Worm (Caenorhabditis elegans): ENCODE data around the gene T02D1.4.
A peak's percentile ranks its signal among the peaks of the same experiment; 100 is the strongest.

The T02D1.4 gene

ce11 chrIV:17399455-17399854 lies at the start of gene T02D1.4:
TSS of gene T02D1.4 (plus strand) at chrIV:17399755.
- TF ChIP-seq dao-5 (tag; optimal IDR thresholded peaks at IDR 0.05) (no peak), him-1 (tag; optimal IDR thresholded peaks at IDR 0.05) (no peak)

- no peak for TF ChIP-seq W03F9.2 (tag; optimal IDR thresholded peaks at IDR 0.05)
Measured at ce11 chrIV:17351586-17351985, 48.0 kb upstream of the T02D1.4 start, which contains the start of gene clec-199. TSS of gene clec-199 (plus strand) at chrIV:17351886.

- TF ChIP-seq him-1 (tag; optimal IDR thresholded peaks at IDR 0.05) = no peak
- no peak for TF ChIP-seq dao-5 (tag; optimal IDR thresholded peaks at IDR 0.05)
- TF ChIP-seq W03F9.2 (tag; optimal IDR thresholded peaks at IDR 0.05) = no peak
Measured at ce11 chrIV:17361143-17361542, 38.4 kb upstream of the T02D1.4 start, which contains the start of gene clec-202. TSS of gene clec-202 (plus strand) at chrIV:17361443.

ce11 chrIV:17367294-17367693 lies 32.3 kb upstream of the T02D1.4 start, which contains the start of gene zipt-17:
TSS of gene zipt-17 (minus strand) at chrIV:17367394.
- no peak for TF ChIP-seq W03F9.2 (tag; optimal IDR thresholded peaks at IDR 0.05)
- no peak for TF ChIP-seq him-1 (tag; optimal IDR thresholded peaks at IDR 0.05)
- no peak for TF ChIP-seq dao-5 (tag; optimal IDR thresholded peaks at IDR 0.05)

ce11 chrIV:17368292-17368691 lies 31.3 kb upstream of the T02D1.4 start, which contains the start of gene trh-1:
TSS of gene trh-1 (plus strand) at chrIV:17368592.
- TF ChIP-seq W03F9.2 (tag; optimal IDR thresholded peaks at IDR 0.05) = no peak
- no peak for TF ChIP-seq dao-5 (tag; optimal IDR thresholded peaks at IDR 0.05)
- TF ChIP-seq him-1 (tag; optimal IDR thresholded peaks at IDR 0.05) = no peak

- TF ChIP-seq him-1 (tag; optimal IDR thresholded peaks at IDR 0.05) = no peak
- no peak for TF ChIP-seq dao-5 (tag; optimal IDR thresholded peaks at IDR 0.05)
- no peak for TF ChIP-seq W03F9.2 (tag; optimal IDR thresholded peaks at IDR 0.05)
Measured at ce11 chrIV:17371469-17371868, 28.1 kb upstream of the T02D1.4 start, which contains the start of gene C30H6.5. TSS of gene C30H6.5 (plus strand) at chrIV:17371769.

ce11 chrIV:17376127-17376526 lies 23.4 kb upstream of the T02D1.4 start, which contains the start of gene haf-1:
TSS of gene haf-1 (plus strand) at chrIV:17376427.
- TF ChIP-seq him-1 (tag; optimal IDR thresholded peaks at IDR 0.05) (no peak), W03F9.2 (tag; optimal IDR thresholded peaks at IDR 0.05) (no peak), dao-5 (tag; optimal IDR thresholded peaks at IDR 0.05) (no peak)

ce11 chrIV:17380061-17380680 lies 19.4 kb upstream of the T02D1.4 start, which contains the start of the genes C30H6.9 and dlat-2:
TSS of gene C30H6.9 (minus strand) at chrIV:17380170.
TSS of gene dlat-2 (plus strand) at chrIV:17380626.
- TF ChIP-seq W03F9.2 (tag; optimal IDR thresholded peaks at IDR 0.05) (peak; percentile 76), him-1 (tag; optimal IDR thresholded peaks at IDR 0.05) (no peak)

ce11 chrIV:17382029-17382428 lies 17.5 kb upstream of the T02D1.4 start, which contains the start of gene C30H6.8:
TSS of gene C30H6.8 (plus strand) at chrIV:17382329.
- TF ChIP-seq W03F9.2 (tag; optimal IDR thresholded peaks at IDR 0.05) = no peak
- no peak for TF ChIP-seq him-1 (tag; optimal IDR thresholded peaks at IDR 0.05)
- TF ChIP-seq dao-5 (tag; optimal IDR thresholded peaks at IDR 0.05) = no peak

ce11 chrIV:17383046-17383445 lies 16.5 kb upstream of the T02D1.4 start, which contains the start of gene C30H6.12:
TSS of gene C30H6.12 (plus strand) at chrIV:17383346.
- TF ChIP-seq dao-5 (tag; optimal IDR thresholded peaks at IDR 0.05) = no peak
- no peak for TF ChIP-seq him-1 (tag; optimal IDR thresholded peaks at IDR 0.05)
- TF ChIP-seq W03F9.2 (tag; optimal IDR thresholded peaks at IDR 0.05) = no peak

- TF ChIP-seq W03F9.2 (tag; optimal IDR thresholded peaks at IDR 0.05) (no peak), dao-5 (tag; optimal IDR thresholded peaks at IDR 0.05) (no peak), him-1 (tag; optimal IDR thresholded peaks at IDR 0.05) (no peak)
Measured at ce11 chrIV:17387442-17387967, 12.1 kb upstream of the T02D1.4 start, which contains the start of gene T02D1.8. TSS of gene T02D1.8 (minus strand) at chrIV:17387492.

ce11 chrIV:17395910-17396309 lies 3.6 kb upstream of the T02D1.4 start, which contains the start of gene sru-15:
TSS of gene sru-15 (plus strand) at chrIV:17396210.
- TF ChIP-seq W03F9.2 (tag; optimal IDR thresholded peaks at IDR 0.05) = no peak
- no peak for TF ChIP-seq him-1 (tag; optimal IDR thresholded peaks at IDR 0.05)
- TF ChIP-seq dao-5 (tag; optimal IDR thresholded peaks at IDR 0.05) = no peak

- TF ChIP-seq him-1 (tag; optimal IDR thresholded peaks at IDR 0.05) = no peak
- TF ChIP-seq dao-5 (tag; optimal IDR thresholded peaks at IDR 0.05) = no peak
Measured at ce11 chrIV:17405530-17405929, 6.0 kb downstream of the T02D1.4 start, which contains the start of gene pmp-4. TSS of gene pmp-4 (minus strand) at chrIV:17405630.

- TF ChIP-seq W03F9.2 (tag; optimal IDR thresholded peaks at IDR 0.05) (no peak), him-1 (tag; optimal IDR thresholded peaks at IDR 0.05) (no peak), dao-5 (tag; optimal IDR thresholded peaks at IDR 0.05) (no peak)
Measured at ce11 chrIV:17406119-17406518, 6.6 kb downstream of the T02D1.4 start.
